Worm (Caenorhabditis elegans) whole organism, L3 larva: ENCODE data around the gene C29E4.10.

Source experiments
- ama-1 ChIP-seq: fragments of 150-350 bp; optimal IDR thresholded peaks from 2 replicates; lab custom pipeline; 2018
- daf-12 ChIP-seq: fragments of 150-350 bp; optimal IDR thresholded peaks from 2 replicates; lab custom pipeline; 2014; ENCODE audit warnings: missing biosample characterization, missing genetic modification reagents, missing genetic modification characterization
- fkh-10 ChIP-seq: sonication (generic microtip); optimal IDR thresholded peaks from 2 replicates; lab custom pipeline; 2017; ENCODE audit warnings: missing biosample characterization, missing genetic modification reagents, missing genetic modification characterization
- lin-15B ChIP-seq: fragments of 150-350 bp; optimal IDR thresholded peaks from 2 replicates; lab custom pipeline; 2014; ENCODE audit warnings: missing biosample characterization, missing genetic modification characterization
- lin-39 ChIP-seq: fragments of 150-350 bp; optimal IDR thresholded peaks from 2 replicates; lab custom pipeline; 2018; ENCODE audit warnings: missing biosample characterization, missing genetic modification reagents, missing genetic modification characterization
- nhr-237 ChIP-seq: fragments of 150-350 bp; optimal IDR thresholded peaks from 2 replicates; lab custom pipeline; 2014; ENCODE audit warnings: missing biosample characterization, missing genetic modification characterization
- nhr-43 ChIP-seq: sonication (generic microtip); optimal IDR thresholded peaks from 2 replicates; lab custom pipeline; 2016; ENCODE audit warnings: mild to moderate bottlenecking, missing genetic modification characterization, missing compliant biosample characterization; ENCODE audit not compliant: poor library complexity, severe bottlenecking
- pqm-1 ChIP-seq: fragments of 150-350 bp; optimal IDR thresholded peaks from 2 replicates; lab custom pipeline; 2017; ENCODE audit warnings: missing biosample characterization, missing genetic modification characterization, inconsistent platforms
- skn-1 ChIP-seq: fragments of 150-350 bp; optimal IDR thresholded peaks from 2 replicates; lab custom pipeline; 2014; ENCODE audit warnings: missing biosample characterization, missing genetic modification characterization
- unc-39 ChIP-seq: sonication (generic microtip); optimal IDR thresholded peaks from 4 replicates; lab custom pipeline; 2017; ENCODE audit warnings: missing biosample characterization, missing genetic modification characterization

DNA sequence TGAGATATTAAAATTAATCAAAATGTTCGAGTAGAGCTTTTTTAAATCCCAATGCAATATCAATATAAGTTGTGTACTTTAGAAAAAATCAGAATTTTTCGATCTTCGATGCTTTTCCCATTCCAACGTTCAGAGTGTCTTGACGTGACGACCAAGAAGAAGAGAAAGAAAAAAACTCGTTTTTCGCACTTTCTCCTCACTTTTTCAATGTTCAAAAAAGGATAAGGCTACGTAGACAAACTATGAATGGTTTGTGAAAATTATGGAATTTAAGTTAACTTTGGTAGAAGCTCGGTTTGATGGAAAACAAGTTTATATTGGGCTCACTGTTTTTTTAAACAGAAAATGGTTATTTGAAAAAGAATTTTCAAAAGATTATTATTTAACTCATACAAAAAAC, 10.0 kb downstream of the C29E4.10 start:
- TF ChIP-seq skn-1 (tag; lab: Kevin White, UChicago): no peak
- TF ChIP-seq ama-1 (lab: Kevin White, UChicago): no peak
- no peak for TF ChIP-seq lin-39 (tag; lab: Kevin White, UChicago)
- no peak for TF ChIP-seq lin-15B (tag; lab: Kevin White, UChicago)
- TF ChIP-seq nhr-237 (tag; lab: Kevin White, UChicago): no peak
- no peak for TF ChIP-seq fkh-10 (GFP tag; lab: Kevin White, UChicago)
- TF ChIP-seq pqm-1: no peak
- TF ChIP-seq nhr-43 (tag; lab: Kevin White, UChicago): no peak
- TF ChIP-seq daf-12 (tag; lab: Kevin White, UChicago): no peak
- no peak for TF ChIP-seq unc-39
